Fruit fly (Drosophila melanogaster): ENCODE data around the gene Uqcc1.
A peak's percentile ranks its signal among the peaks of the same experiment; 100 is the strongest.

Uqcc1 gene

DNA sequence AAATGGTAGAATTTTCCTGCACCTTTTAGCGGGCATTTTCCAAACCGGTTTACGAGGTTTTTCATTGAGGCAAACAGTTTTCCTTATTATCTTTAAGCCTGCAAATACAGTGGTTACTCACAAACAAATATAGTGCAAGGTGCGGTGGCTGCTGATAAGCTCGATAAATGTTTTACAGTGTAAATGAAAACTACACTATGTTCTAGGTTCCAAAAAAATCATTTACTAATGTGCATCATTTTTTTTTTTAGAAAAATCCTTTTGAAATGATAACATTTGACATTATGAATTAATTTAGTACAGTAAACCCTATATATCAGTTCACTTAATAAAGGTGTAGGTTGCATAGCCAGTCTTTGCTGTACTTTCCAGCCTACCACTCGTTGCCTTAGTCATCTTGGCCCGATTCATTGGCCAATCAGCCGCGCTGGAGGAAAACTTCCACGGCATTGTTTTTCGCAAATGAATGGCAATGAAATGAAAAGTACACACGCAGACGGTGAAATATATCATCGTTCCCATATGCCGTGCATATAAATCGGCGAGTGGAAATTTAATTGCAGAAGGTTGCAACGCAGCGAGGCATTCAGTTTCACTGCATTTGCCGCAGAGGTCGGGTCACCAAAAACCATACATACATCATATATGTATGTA, 20.2 kb upstream of the Uqcc1 start (continued):
- TF ChIP-seq z (GFP tag; IDR thresholded peaks at IDR 0.05) = no peak
- no peak for TF ChIP-seq pzg (GFP tag; optimal IDR thresholded peaks at IDR 0.05)
- no peak for TF ChIP-seq CG12744 (GFP tag; optimal IDR thresholded peaks at IDR 0.05)
- no peak for TF ChIP-seq CG17359 (tag; optimal IDR thresholded peaks at IDR 0.05)
- TF ChIP-seq Adf1 (GFP tag; IDR thresholded peaks at IDR 0.05) = no peak
- no peak for TF ChIP-seq CG34422 (GFP tag; IDR thresholded peaks at IDR 0.05)
- no peak for TF ChIP-seq CG7928 (GFP tag; optimal IDR thresholded peaks at IDR 0.05)
- no peak for TF ChIP-seq CG42726 (GFP tag; IDR thresholded peaks at IDR 0.05; ENCODE audit: partially characterized antibody)
- no peak for TF ChIP-seq CG1792 (GFP tag; optimal IDR thresholded peaks at IDR 0.05)
- TF ChIP-seq sr (GFP tag; IDR thresholded peaks at IDR 0.05) = no peak
- no peak for TF ChIP-seq lov (optimal IDR thresholded peaks at IDR 0.05)
- no peak for TF ChIP-seq lov (GFP tag; IDR thresholded peaks at IDR 0.05)
- TF ChIP-seq gcm (GFP tag; optimal IDR thresholded peaks at IDR 0.05) = no peak
- no peak for TF ChIP-seq CTCF (GFP tag; optimal IDR thresholded peaks at IDR 0.05)
- TF ChIP-seq onecut (GFP tag; IDR thresholded peaks at IDR 0.05) = no peak
- no peak for TF ChIP-seq gcm2 (GFP tag; optimal IDR thresholded peaks at IDR 0.05)
- TF ChIP-seq CG18764 (GFP tag; optimal IDR thresholded peaks at IDR 0.05) = no peak
- no peak for TF ChIP-seq tx (GFP tag; optimal IDR thresholded peaks at IDR 0.05)
- no peak for TF ChIP-seq ato (GFP tag; IDR thresholded peaks at IDR 0.05; ENCODE audit: partially characterized antibody)
- no peak for TF ChIP-seq Dfd (GFP tag; optimal IDR thresholded peaks at IDR 0.05)
- TF ChIP-seq CG18011 (GFP tag; optimal IDR thresholded peaks at IDR 0.05) = no peak
- no peak for TF ChIP-seq pb (GFP tag; optimal IDR thresholded peaks at IDR 0.05)
- no peak for TF ChIP-seq CG4820 (GFP tag; optimal IDR thresholded peaks at IDR 0.05)
- TF ChIP-seq CG31441 (GFP tag; IDR thresholded peaks at IDR 0.05) = 0 out of 2 replicates have a peak, but pooled peaks have one; percentile 10
- no peak for TF ChIP-seq CG3281 (GFP tag; optimal IDR thresholded peaks at IDR 0.05)
- no peak for TF ChIP-seq pan (optimal IDR thresholded peaks at IDR 0.05)
- TF ChIP-seq pan (GFP tag; optimal IDR thresholded peaks at IDR 0.05 in 1 of 2, IDR thresholded peaks at IDR 0.05 in 1 of 2) = no peak
- no peak for TF ChIP-seq chm (GFP tag; IDR thresholded peaks at IDR 0.05)
- no peak for TF ChIP-seq CG6272 (GFP tag; IDR thresholded peaks at IDR 0.05)
- no peak for TF ChIP-seq unpg (GFP tag; optimal IDR thresholded peaks at IDR 0.05)
- no peak for TF ChIP-seq ro (GFP tag; IDR thresholded peaks at IDR 0.05)
- TF ChIP-seq CG8924 (tag; optimal IDR thresholded peaks at IDR 0.05) = no peak
- no peak for TF ChIP-seq Tbp (GFP tag; optimal IDR thresholded peaks at IDR 0.05)
- TF ChIP-seq bab2 (GFP tag; optimal IDR thresholded peaks at IDR 0.05) = no peak
- no peak for TF ChIP-seq croc (GFP tag; conservative IDR thresholded peaks at IDR 0.05)
- TF ChIP-seq Dad (GFP tag; optimal IDR thresholded peaks at IDR 0.05) = no peak
- TF ChIP-seq CG11247 (GFP tag; IDR thresholded peaks at IDR 0.05) = no peak
- no peak for TF ChIP-seq tll (GFP tag; optimal IDR thresholded peaks at IDR 0.05)
- TF ChIP-seq CG33213 (GFP tag; optimal IDR thresholded peaks at IDR 0.05) = no peak
- no peak for TF ChIP-seq Scr (GFP tag; IDR thresholded peaks at IDR 0.05; ENCODE audit: partially characterized antibody)
- no peak for TF ChIP-seq cad (GFP tag; optimal IDR thresholded peaks at IDR 0.05)
- TF ChIP-seq CG2678 (tag; optimal IDR thresholded peaks at IDR 0.05) = no peak
- no peak for TF ChIP-seq phol (tag; optimal IDR thresholded peaks at IDR 0.05)
- TF ChIP-seq tap (tag; optimal IDR thresholded peaks at IDR 0.05) = no peak
- no peak for TF ChIP-seq CG15479 (GFP tag; optimal IDR thresholded peaks at IDR 0.05)
- no peak for TF ChIP-seq CG7556 (GFP tag; optimal IDR thresholded peaks at IDR 0.05)
- no peak for TF ChIP-seq zfh1 (GFP tag; IDR thresholded peaks at IDR 0.05)
- TF ChIP-seq CG14014 (GFP tag; IDR thresholded peaks at IDR 0.05) = no peak
- no peak for TF ChIP-seq crp (GFP tag; optimal IDR thresholded peaks at IDR 0.05)
- peak; percentile 2 for TF ChIP-seq dmrt99B (tag; optimal IDR thresholded peaks at IDR 0.05)
- TF ChIP-seq CG12769 (tag; optimal IDR thresholded peaks at IDR 0.05) = no peak
- no peak for TF ChIP-seq CG6854 (GFP tag; optimal IDR thresholded peaks at IDR 0.05)
